Worm (Caenorhabditis elegans): Measurements from ENCODE around the gene nhr-232.

The nhr-232 gene

DNA sequence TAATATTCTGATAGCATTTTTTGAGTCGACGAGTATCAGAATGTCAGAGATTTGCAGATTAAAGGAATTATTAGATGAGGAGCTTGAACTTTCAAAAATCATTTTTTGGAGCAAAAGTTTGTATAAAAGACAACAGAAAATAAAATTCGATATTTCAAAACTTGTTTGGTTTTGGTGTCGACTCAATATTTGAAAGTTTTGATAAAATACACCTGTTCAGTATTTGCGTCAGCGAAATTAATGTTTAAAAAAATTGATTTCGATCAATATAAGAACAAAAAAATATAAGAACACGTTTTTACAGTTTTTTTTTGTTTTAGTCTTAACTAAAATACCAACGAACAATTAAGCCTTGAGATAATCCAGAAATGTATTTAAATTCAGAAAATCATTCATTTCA is 35.4 kb upstream of the nhr-232 start, which contains the start of gene C12D8.13:
Gene C12D8.13, minus strand, starts transcription at position 101 of the 400 bp plus-strand sequence.
- no peak for TF ChIP-seq ceh-28 (tag; optimal IDR thresholded peaks at IDR 0.05)
- TF ChIP-seq egl-5 (tag; optimal IDR thresholded peaks at IDR 0.05), result no peak
- TF ChIP-seq nhr-43 (tag; optimal IDR thresholded peaks at IDR 0.05; ENCODE audit: poor library complexity, severe bottlenecking), result no peak
- TF ChIP-seq elt-3 (tag; optimal IDR thresholded peaks at IDR 0.05), result no peak
- TF ChIP-seq nhr-77 (tag; optimal IDR thresholded peaks at IDR 0.05), result no peak
- no peak for TF ChIP-seq sea-2 (GFP tag; optimal IDR thresholded peaks at IDR 0.05)
- TF ChIP-seq aly-2 (tag; optimal IDR thresholded peaks at IDR 0.05), result no peak
- no peak for TF ChIP-seq unc-62 (GFP tag; optimal IDR thresholded peaks at IDR 0.05)
- no peak for TF ChIP-seq pqm-1 (tag; optimal IDR thresholded peaks at IDR 0.05)
- TF ChIP-seq skn-1 (tag; optimal IDR thresholded peaks at IDR 0.05), result no peak
- no peak for TF ChIP-seq ama-1 (optimal IDR thresholded peaks at IDR 0.05)
- no peak for TF ChIP-seq nhr-23 (tag; optimal IDR thresholded peaks at IDR 0.05)

DNA sequence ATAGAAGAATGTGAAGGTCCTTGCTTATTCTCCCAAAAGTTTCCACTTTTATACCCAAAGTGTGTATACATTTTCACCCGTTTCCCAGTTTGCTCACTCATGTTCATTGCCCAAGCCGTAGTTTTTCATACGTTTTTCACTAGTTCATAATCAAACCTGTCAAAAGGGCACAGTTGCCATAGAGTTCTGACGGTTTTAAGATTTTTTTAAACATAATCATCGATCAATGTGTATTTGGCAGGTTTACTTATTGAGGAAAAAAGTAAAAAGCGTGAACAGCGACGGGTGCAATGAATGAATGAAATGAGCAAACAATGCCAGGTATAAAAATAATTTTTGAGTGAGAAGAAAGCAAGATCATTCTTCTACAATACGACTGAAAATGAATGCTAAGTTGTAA is 34.7 kb upstream of the nhr-232 start, which contains the start of the genes fipr-5 and fipr-9:
Gene fipr-5, minus strand, starts transcription at position 101 of the 400 bp plus-strand sequence.
Gene fipr-9, plus strand, starts transcription at position 346 of the 400 bp plus-strand sequence.
- TF ChIP-seq egl-5 (tag; optimal IDR thresholded peaks at IDR 0.05) (no peak), fkh-10 (GFP tag; optimal IDR thresholded peaks at IDR 0.05) (no peak), skn-1 (tag; optimal IDR thresholded peaks at IDR 0.05) (no peak), ztf-4 (tag; optimal IDR thresholded peaks at IDR 0.05) (no peak), aly-2 (tag; optimal IDR thresholded peaks at IDR 0.05) (no peak), unc-62 (GFP tag; optimal IDR thresholded peaks at IDR 0.05) (no peak), elt-3 (tag; optimal IDR thresholded peaks at IDR 0.05) (no peak), mdl-1 (tag; optimal IDR thresholded peaks at IDR 0.05) (no peak), nhr-23 (tag; optimal IDR thresholded peaks at IDR 0.05) (no peak), fos-1 (tag; optimal IDR thresholded peaks at IDR 0.05) (no peak), fkh-2 (tag; optimal IDR thresholded peaks at IDR 0.05) (no peak), elt-1 (tag; optimal IDR thresholded peaks at IDR 0.05) (no peak), ceh-9 (tag; optimal IDR thresholded peaks at IDR 0.05) (no peak), elt-2 (tag; optimal IDR thresholded peaks at IDR 0.05) (no peak)

DNA sequence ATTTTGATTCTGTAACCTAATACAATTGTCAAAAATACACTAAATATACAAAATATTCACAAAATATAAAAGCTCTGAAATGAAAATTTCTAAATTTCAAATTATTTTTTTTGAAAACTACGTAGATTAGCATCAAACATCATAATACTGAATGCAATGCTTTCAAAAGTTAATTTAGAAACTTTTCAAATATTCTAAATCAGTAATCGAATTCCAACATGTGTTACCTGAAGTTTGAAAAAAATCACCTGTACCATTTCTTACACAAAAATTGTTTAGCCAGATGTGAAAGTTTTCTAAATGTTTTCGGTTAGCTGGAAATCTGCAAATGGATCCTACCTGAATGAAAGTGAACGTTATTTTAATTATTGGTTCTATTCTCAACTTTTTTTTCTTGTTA is 34.0 kb upstream of the nhr-232 start, which contains the start of gene C12D8.20:
Gene C12D8.20, plus strand, starts transcription at position 301 of the 400 bp plus-strand sequence.
- no peak for TF ChIP-seq ztf-4 (tag; optimal IDR thresholded peaks at IDR 0.05)
- TF ChIP-seq ceh-28 (tag; optimal IDR thresholded peaks at IDR 0.05), result no peak
- no peak for TF ChIP-seq nhr-11 (tag; optimal IDR thresholded peaks at IDR 0.05)
- no peak for TF ChIP-seq skn-1 (tag; optimal IDR thresholded peaks at IDR 0.05)
- no peak for TF ChIP-seq nhr-43 (tag; optimal IDR thresholded peaks at IDR 0.05; ENCODE audit: poor library complexity, severe bottlenecking)
- TF ChIP-seq elt-3 (tag; optimal IDR thresholded peaks at IDR 0.05), result no peak
- TF ChIP-seq ZK546.5 (tag; optimal IDR thresholded peaks at IDR 0.05), result no peak
- TF ChIP-seq R02D3.7 (tag; optimal IDR thresholded peaks at IDR 0.05), result no peak
- TF ChIP-seq mml-1 (tag; optimal IDR thresholded peaks at IDR 0.05), result no peak
- TF ChIP-seq tbx-2 (tag; optimal IDR thresholded peaks at IDR 0.05), result no peak
- TF ChIP-seq aly-2 (tag; optimal IDR thresholded peaks at IDR 0.05), result no peak
- TF ChIP-seq sea-2 (GFP tag; optimal IDR thresholded peaks at IDR 0.05), result no peak
- no peak for TF ChIP-seq pha-4 (tag; optimal IDR thresholded peaks at IDR 0.05)
- no peak for TF ChIP-seq nhr-67 (tag; optimal IDR thresholded peaks at IDR 0.05)
- TF ChIP-seq nhr-25 (tag; optimal IDR thresholded peaks at IDR 0.05), result no peak
- TF ChIP-seq nhr-23 (tag; optimal IDR thresholded peaks at IDR 0.05), result no peak
- TF ChIP-seq snpc-4 (tag; optimal IDR thresholded peaks at IDR 0.05), result no peak
- no peak for TF ChIP-seq fkh-2 (tag; optimal IDR thresholded peaks at IDR 0.05)
- no peak for TF ChIP-seq egl-27 (tag; optimal IDR thresholded peaks at IDR 0.05)

DNA sequence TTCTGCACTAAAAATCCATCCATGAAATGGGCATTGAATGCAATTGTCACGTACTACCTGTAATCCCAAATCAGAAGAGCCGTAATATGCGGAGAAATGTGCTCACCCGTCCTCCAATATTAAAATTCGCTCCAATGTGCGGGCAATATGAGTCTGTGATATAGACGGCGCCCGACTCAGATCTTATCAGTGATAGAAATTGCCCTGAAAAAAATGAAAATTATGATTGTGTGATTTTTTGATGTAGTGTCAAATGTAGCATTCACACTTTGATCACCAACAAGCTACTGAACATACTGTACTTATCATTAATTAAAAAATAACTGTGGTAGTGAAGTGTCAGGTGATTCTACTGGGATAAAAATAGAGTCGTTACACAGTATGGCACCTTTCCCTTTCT is 31.4 kb upstream of the nhr-232 start:
- TF ChIP-seq elt-2 (tag; optimal IDR thresholded peaks at IDR 0.05) (peak; percentile 68), nfya-1 (tag; optimal IDR thresholded peaks at IDR 0.05; ENCODE audit: insufficient read depth) (no peak), ZK546.5 (tag; optimal IDR thresholded peaks at IDR 0.05) (no peak)

DNA sequence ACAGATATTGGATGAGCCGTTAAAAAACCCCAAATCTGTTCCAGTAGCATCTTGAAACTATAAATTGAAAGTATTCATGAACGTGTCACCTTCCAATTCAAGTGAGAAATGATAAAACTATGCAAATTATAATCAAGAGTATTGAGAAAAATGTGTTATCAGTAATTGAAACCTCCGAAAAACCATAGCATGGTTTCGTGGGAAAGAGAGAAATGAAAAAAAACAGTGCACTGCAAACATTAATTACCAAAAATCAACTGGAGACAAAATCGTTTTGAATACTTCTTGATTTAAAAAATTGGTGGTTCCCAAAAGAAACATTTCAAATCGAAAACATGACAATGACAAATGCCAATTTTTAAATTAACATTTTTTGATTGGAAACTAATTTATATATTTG is 30.4 kb upstream of the nhr-232 start, which contains the start of gene daf-36:
Gene daf-36, minus strand, starts transcription at position 101 of the 400 bp plus-strand sequence.
- no peak for TF ChIP-seq daf-12 (tag; optimal IDR thresholded peaks at IDR 0.05)
- TF ChIP-seq ZK546.5 (tag; optimal IDR thresholded peaks at IDR 0.05), result no peak
- peak; percentile 28 for TF ChIP-seq elt-2 (tag; optimal IDR thresholded peaks at IDR 0.05)

Measured in whole organism, L3 larva.